Fruit fly (Drosophila melanogaster): ENCODE results near the gene Traf6.

dm6 chrX:8159754-8160153 is 2.6 kb upstream of the Traf6 start, which contains the start of gene CG15337:
- TF ChIP-seq psq (optimal IDR thresholded peaks at IDR 0.05): no peak
- no peak for TF ChIP-seq insv (optimal IDR thresholded peaks at IDR 0.05)
- no peak for TF ChIP-seq Sin3A (optimal IDR thresholded peaks at IDR 0.05)
- no peak for TF ChIP-seq Myc (optimal IDR thresholded peaks at IDR 0.05)
- no peak for TF ChIP-seq ttk (optimal IDR thresholded peaks at IDR 0.05)
